Fruit fly (Drosophila melanogaster) whole organism, embryonic: Measurements from ENCODE around the gene CG11710.

ENCODE experiments used
- CG10321 ChIP-seq: fragments of 200-800 bp; sonication (Bioruptor generic); IDR thresholded peaks from 2 replicates; pipeline ENCODE4 v1.3.6; 2022; ENCODE audit warnings: missing biosample characterization, missing genetic modification characterization
- CG10462 ChIP-seq: fragments of 200-800 bp; sonication (Bioruptor generic); optimal IDR thresholded peaks from 2 replicates; lab custom pipeline; 2016; ENCODE audit warnings: missing biosample characterization, missing genetic modification characterization
- CG10979 ChIP-seq: fragments of 200-800 bp; sonication (Bioruptor generic); optimal IDR thresholded peaks from 2 replicates; lab custom pipeline; 2018; ENCODE audit warnings: missing biosample characterization, mild to moderate bottlenecking, missing genetic modification characterization, moderate library complexity
- CG12299 ChIP-seq: fragments of 200-800 bp; sonication (Bioruptor generic); optimal IDR thresholded peaks from 2 replicates; lab custom pipeline; 2018; ENCODE audit warnings: missing biosample characterization, mild to moderate bottlenecking, missing genetic modification characterization
- CG12659 ChIP-seq: fragments of 200-800 bp; sonication (Bioruptor generic); optimal IDR thresholded peaks from 3 replicates; lab custom pipeline; 2017; ENCODE audit warnings: mild to moderate bottlenecking, missing biosample characterization, missing genetic modification reagents, missing genetic modification characterization
- CG12744 ChIP-seq: fragments of 200-800 bp; sonication (Bioruptor generic); optimal IDR thresholded peaks from 2 replicates; lab custom pipeline; 2016; ENCODE audit warnings: missing biosample characterization, missing genetic modification characterization
- CG15073 ChIP-seq: fragments of 200-800 bp; sonication (Bioruptor generic); optimal IDR thresholded peaks from 2 replicates; lab custom pipeline; 2016; ENCODE audit warnings: missing biosample characterization, missing genetic modification characterization
- CG17361 ChIP-seq: fragments of 200-800 bp; sonication (Bioruptor generic); IDR thresholded peaks from 3 replicates; pipeline ENCODE4 v1.3.6; 2022; ENCODE audit warnings: missing biosample characterization, missing genetic modification characterization
- CG3065 ChIP-seq: fragments of 200-800 bp; sonication (Bioruptor generic); optimal IDR thresholded peaks from 2 replicates; lab custom pipeline; 2016; ENCODE audit warnings: missing biosample characterization, missing genetic modification characterization
- CG31224 ChIP-seq: fragments of 200-800 bp; sonication (Bioruptor generic); IDR thresholded peaks from 2 replicates; pipeline ENCODE4 v1.3.6; 2022; ENCODE audit warnings: missing biosample characterization, missing genetic modification characterization
- CG3847 ChIP-seq: fragments of 200-800 bp; sonication (Bioruptor generic); IDR thresholded peaks from 2 replicates; pipeline ENCODE4 v1.3.6; 2022; ENCODE audit warnings: missing biosample characterization, missing genetic modification characterization
- CG6854 ChIP-seq: fragments of 200-800 bp; sonication (Bioruptor generic); optimal IDR thresholded peaks from 3 replicates; lab custom pipeline; 2017; ENCODE audit warnings: missing biosample characterization, mild to moderate bottlenecking, missing genetic modification characterization
- CG7928 ChIP-seq: fragments of 200-800 bp; sonication (Bioruptor generic); optimal IDR thresholded peaks from 2 replicates; lab custom pipeline; 2017; ENCODE audit warnings: missing biosample characterization, mild to moderate bottlenecking, missing genetic modification characterization
- CG8290 ChIP-seq, 3 experiments: fragments of 200-800 bp; sonication (Bioruptor generic); optimal IDR thresholded peaks; 2 replicates each; lab custom pipeline; 2016 to 2019; ENCODE audit warnings: missing biosample characterization in 3 of 3, missing genetic modification characterization in 3 of 3, mild to moderate bottlenecking in 2 of 3, moderate library complexity in 1 of 3
- CG9437 ChIP-seq: fragments of 200-800 bp; sonication (Bioruptor generic); optimal IDR thresholded peaks from 2 replicates; lab custom pipeline; 2018; ENCODE audit warnings: missing biosample characterization, mild to moderate bottlenecking, missing genetic modification characterization
- CG9609 ChIP-seq: fragments of 200-800 bp; sonication (Bioruptor generic); optimal IDR thresholded peaks from 3 replicates; lab custom pipeline; 2016; ENCODE audit warnings: missing biosample characterization, missing genetic modification characterization
- Dbx ChIP-seq: fragments of 200-800 bp; sonication (Bioruptor generic); IDR thresholded peaks from 3 replicates; pipeline ENCODE4 v1.3.6; 2022; ENCODE audit warnings: missing biosample characterization, missing genetic modification characterization
- Doc2 ChIP-seq: fragments of 200-800 bp; sonication (Bioruptor generic); IDR thresholded peaks from 2 replicates; pipeline ENCODE4 v1.3.6; 2022; ENCODE audit warnings: missing biosample characterization, missing genetic modification characterization
- Elba2 ChIP-seq: fragments of 200-800 bp; sonication (Bioruptor generic); optimal IDR thresholded peaks from 3 replicates; lab custom pipeline; 2016; ENCODE audit warnings: missing biosample characterization, missing genetic modification characterization
- Gug ChIP-seq: fragments of 200-800 bp; sonication (Bioruptor generic); IDR thresholded peaks from 4 replicates; pipeline ENCODE4 v1.3.6; 2022; ENCODE audit warnings: missing biosample characterization, missing genetic modification characterization
- Hey ChIP-seq: fragments of 200-800 bp; sonication (Bioruptor generic); optimal IDR thresholded peaks from 3 replicates; lab custom pipeline; 2018; ENCODE audit warnings: missing biosample characterization, mild to moderate bottlenecking, missing genetic modification characterization
- Hr3 ChIP-seq: fragments of 200-800 bp; sonication (Bioruptor generic); optimal IDR thresholded peaks from 3 replicates; lab custom pipeline; 2016; ENCODE audit warnings: missing biosample characterization, missing genetic modification characterization
- Side ChIP-seq: fragments of 200-800 bp; sonication (Bioruptor generic); optimal IDR thresholded peaks from 2 replicates; lab custom pipeline; 2016; ENCODE audit warnings: missing biosample characterization, missing genetic modification characterization
- Taf1 ChIP-seq: fragments of 200-800 bp; sonication (Bioruptor generic); IDR thresholded peaks from 2 replicates; pipeline ENCODE4 v1.3.6; 2022; ENCODE audit warnings: missing biosample characterization, missing genetic modification characterization
- abd-A ChIP-seq: fragments of 200-800 bp; sonication (Bioruptor generic); optimal IDR thresholded peaks from 3 replicates; lab custom pipeline; 2019; ENCODE audit warnings: missing biosample characterization, mild to moderate bottlenecking, missing genetic modification characterization, moderate library complexity
- amos ChIP-seq: fragments of 200-800 bp; sonication (Bioruptor generic); IDR thresholded peaks from 2 replicates; pipeline ENCODE4 v1.3.6; 2022; ENCODE audit warnings: missing biosample characterization, missing genetic modification characterization; ENCODE audit not compliant: partially characterized antibody
- cg ChIP-seq: fragments of 200-800 bp; sonication (Bioruptor generic); optimal IDR thresholded peaks from 3 replicates; lab custom pipeline; 2019; ENCODE audit warnings: missing biosample characterization, mild to moderate bottlenecking, missing genetic modification characterization, moderate library complexity
- croc ChIP-seq: fragments of 200-800 bp; sonication (Bioruptor generic); conservative IDR thresholded peaks from 3 replicates; pipeline ENCODE4 v1.3.6; 2022; ENCODE audit warnings: missing biosample characterization, missing genetic modification characterization
- dmrt99B ChIP-seq: fragments of 200-800 bp; sonication (Bioruptor generic); optimal IDR thresholded peaks from 2 replicates; lab custom pipeline; 2018; ENCODE audit warnings: missing biosample characterization, mild to moderate bottlenecking, missing genetic modification characterization, moderate library complexity
- dpn ChIP-seq, 2 experiments: fragments of 200-800 bp; sonication (Bioruptor generic); optimal IDR thresholded peaks; 3 replicates each; lab custom pipeline; 2016; ENCODE audit warnings: missing biosample characterization in 2 of 2, missing genetic modification characterization in 2 of 2
- emc ChIP-seq: fragments of 200-800 bp; sonication (Bioruptor generic); optimal IDR thresholded peaks from 2 replicates; lab custom pipeline; 2016; ENCODE audit warnings: missing biosample characterization, missing genetic modification characterization
- en ChIP-seq: fragments of 200-800 bp; sonication (Bioruptor generic); optimal IDR thresholded peaks from 2 replicates; lab custom pipeline; 2016; ENCODE audit warnings: missing biosample characterization, missing genetic modification characterization
- eve ChIP-seq, 2 experiments: fragments of >200 bp; optimal IDR thresholded peaks; 2 replicates each; lab custom pipeline; 2017; ENCODE audit warnings: missing biosample characterization in 2 of 2, missing genetic modification characterization in 2 of 2
- eyg ChIP-seq: fragments of 200-800 bp; sonication (Bioruptor generic); optimal IDR thresholded peaks from 3 replicates; lab custom pipeline; 2016; ENCODE audit warnings: missing biosample characterization, missing genetic modification characterization
- fd96Cb ChIP-seq: fragments of 200-800 bp; sonication (Bioruptor generic); optimal IDR thresholded peaks from 2 replicates; lab custom pipeline; 2018; ENCODE audit warnings: missing biosample characterization, mild to moderate bottlenecking, missing genetic modification characterization, moderate library complexity
- gcm ChIP-seq: fragments of 200-800 bp; sonication (Bioruptor generic); optimal IDR thresholded peaks from 2 replicates; lab custom pipeline; 2019; ENCODE audit warnings: missing biosample characterization, mild to moderate bottlenecking, missing genetic modification characterization, moderate library complexity
- gcm2 ChIP-seq: fragments of 200-800 bp; sonication (Bioruptor generic); optimal IDR thresholded peaks from 2 replicates; lab custom pipeline; 2016; ENCODE audit warnings: missing biosample characterization, missing genetic modification characterization
- her ChIP-seq: fragments of 200-800 bp; sonication (Bioruptor generic); optimal IDR thresholded peaks from 2 replicates; lab custom pipeline; 2016; ENCODE audit warnings: missing biosample characterization, missing genetic modification characterization
- knrl ChIP-seq: fragments of 200-800 bp; sonication (Bioruptor generic); IDR thresholded peaks from 3 replicates; pipeline ENCODE4 v1.3.6; 2022; ENCODE audit warnings: missing biosample characterization, missing genetic modification characterization; ENCODE audit not compliant: partially characterized antibody
- oc ChIP-seq: fragments of 200-800 bp; sonication (Bioruptor generic); optimal IDR thresholded peaks from 2 replicates; lab custom pipeline; 2018; ENCODE audit warnings: missing biosample characterization, mild to moderate bottlenecking, missing genetic modification characterization, moderate library complexity
- psq ChIP-seq: fragments of 200-800 bp; sonication (Bioruptor generic); optimal IDR thresholded peaks from 2 replicates; lab custom pipeline; 2017; ENCODE audit warnings: missing biosample characterization, missing genetic modification characterization
- row ChIP-seq: fragments of 200-800 bp; sonication (Bioruptor generic); IDR thresholded peaks from 3 replicates; pipeline ENCODE4 v1.3.6; 2022; ENCODE audit warnings: missing biosample characterization, missing genetic modification characterization
- schlank ChIP-seq: fragments of 200-800 bp; sonication (Bioruptor generic); optimal IDR thresholded peaks from 2 replicates; lab custom pipeline; 2018; ENCODE audit warnings: missing biosample characterization, mild to moderate bottlenecking, missing genetic modification characterization
- sisA ChIP-seq: fragments of 200-800 bp; sonication (Bioruptor generic); IDR thresholded peaks from 2 replicates; pipeline ENCODE4 v1.3.6; 2022; ENCODE audit warnings: missing biosample characterization, missing genetic modification characterization
- slbo ChIP-seq: fragments of 200-800 bp; sonication (Bioruptor generic); IDR thresholded peaks from 2 replicates; pipeline ENCODE4 v1.3.6; 2022; ENCODE audit warnings: missing biosample characterization, missing genetic modification characterization
- ssp ChIP-seq: fragments of 200-800 bp; sonication (Bioruptor generic); IDR thresholded peaks from 2 replicates; pipeline ENCODE4 v1.3.6; 2022; ENCODE audit warnings: missing biosample characterization, missing genetic modification characterization
- tin ChIP-seq: fragments of 200-800 bp; sonication (Bioruptor generic); optimal IDR thresholded peaks from 3 replicates; lab custom pipeline; 2016; ENCODE audit warnings: missing biosample characterization, missing genetic modification characterization
- tll ChIP-seq, 2 experiments: fragments of 200-800 bp in 1 of 2; fragments of >200 bp in 1 of 2; sonication (Bioruptor generic) in 1 of 2; optimal IDR thresholded peaks; 2 replicates each; lab custom pipeline; 2017 to 2019; ENCODE audit warnings: missing biosample characterization in 2 of 2, missing genetic modification characterization in 2 of 2, mild to moderate bottlenecking in 1 of 2, moderate library complexity in 1 of 2
- vvl ChIP-seq: fragments of 200-800 bp; sonication (Bioruptor generic); IDR thresholded peaks from 2 replicates; pipeline ENCODE4 v1.3.6; 2022; ENCODE audit warnings: missing biosample characterization, missing genetic modification characterization
- wor ChIP-seq: fragments of 200-800 bp; sonication (Bioruptor generic); IDR thresholded peaks from 2 replicates; pipeline ENCODE4 v1.3.6; 2022; ENCODE audit warnings: missing biosample characterization, missing genetic modification characterization
- zen2 ChIP-seq: fragments of 200-800 bp; sonication (Bioruptor generic); IDR thresholded peaks from 3 replicates; pipeline ENCODE4 v1.3.6; 2022; ENCODE audit warnings: missing biosample characterization, missing genetic modification characterization; ENCODE audit not compliant: partially characterized antibody

Gene CG11710

DNA sequence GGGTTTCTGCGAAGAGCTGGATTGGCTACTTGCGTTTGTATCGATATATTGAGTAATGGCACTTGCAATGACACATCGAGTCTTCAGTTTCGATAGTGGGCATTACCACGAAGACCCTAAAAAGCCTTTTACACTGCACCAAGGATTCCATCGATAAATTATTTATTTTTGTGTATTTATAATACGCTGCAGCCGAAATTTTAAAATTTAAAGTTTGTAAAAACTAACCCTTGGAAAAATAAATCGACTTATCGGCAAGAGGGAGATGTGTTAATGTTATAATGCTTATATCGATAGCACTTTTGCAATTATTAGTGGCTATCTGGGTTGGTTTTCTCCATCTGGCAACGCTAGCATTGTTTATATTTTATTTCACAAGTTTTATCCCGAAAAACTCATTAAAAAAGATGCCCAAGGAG is 5.7 kb downstream of the CG11710 start, which contains the start of the genes Pp4-19C and cactin (continued):
- no peak for TF ChIP-seq Hey (tag; lab: Kevin White, UChicago)
- no peak for TF ChIP-seq CG15073 (GFP tag; lab: Kevin White, UChicago)
- TF ChIP-seq abd-A (tag; lab: Kevin White, UChicago) = no peak
- TF ChIP-seq CG3847 (GFP tag; lab: Robert Waterston, UW) = peak; percentile 15; the same call in 1 of the 2 replicates
- no peak for TF ChIP-seq croc (GFP tag; lab: Robert Waterston, UW)
- peak; percentile 93 for TF ChIP-seq knrl (GFP tag; lab: Robert Waterston, UW)
- peak; percentile 55 for TF ChIP-seq slbo (GFP tag; lab: Robert Waterston, UW)
- no peak for TF ChIP-seq CG7928 (GFP tag; lab: Kevin White, UChicago)
- no peak for TF ChIP-seq her (GFP tag; lab: Kevin White, UChicago)
- TF ChIP-seq vvl = 0 out of 2 replicates have a peak, but pooled peaks have one; percentile 23
- TF ChIP-seq CG10462 (GFP tag; lab: Kevin White, UChicago) = no peak
- no peak for TF ChIP-seq Dbx (GFP tag; lab: Robert Waterston, UW)
- no peak for TF ChIP-seq Side
- TF ChIP-seq CG12659 (GFP tag; lab: Kevin White, UChicago) = peak; percentile 29
- TF ChIP-seq dmrt99B (tag; lab: Kevin White, UChicago) = no peak
- TF ChIP-seq CG9437 (GFP tag; lab: Kevin White, UChicago) = no peak
- TF ChIP-seq Elba2 = peak; percentile 30
- TF ChIP-seq CG17361 (GFP tag; lab: Robert Waterston, UW) = 0 out of 3 replicates have a peak, but pooled peaks have one; percentile 30
- no peak for TF ChIP-seq fd96Cb (tag; lab: Kevin White, UChicago)
- TF ChIP-seq Hr3 (GFP tag; lab: Kevin White, UChicago) = no peak
- no peak for TF ChIP-seq CG12299 (tag; lab: Kevin White, UChicago)
- TF ChIP-seq tin (GFP tag; lab: Kevin White, UChicago) = no peak
- TF ChIP-seq CG31224 (GFP tag; lab: Robert Waterston, UW) = no peak
- TF ChIP-seq Taf1 (GFP tag; lab: Robert Waterston, UW) = no peak
- TF ChIP-seq CG9609 (GFP tag; lab: Kevin White, UChicago) = no peak
- TF ChIP-seq gcm (GFP tag; lab: Kevin White, UChicago) = no peak
- TF ChIP-seq cg (GFP tag; lab: Kevin White, UChicago) = peak; percentile 49
- TF ChIP-seq gcm2 (GFP tag; lab: Kevin White, UChicago) = no peak
- TF ChIP-seq tll (GFP tag; optimal IDR thresholded peaks at IDR 0.05; lab: Kevin White, UChicago) = no peak
- TF ChIP-seq dpn (GFP tag; optimal IDR thresholded peaks at IDR 0.05; lab: Kevin White, UChicago) = no peak
- no peak for TF ChIP-seq CG6854 (GFP tag; lab: Kevin White, UChicago)
- TF ChIP-seq CG8290 (GFP tag; optimal IDR thresholded peaks at IDR 0.05; lab: Kevin White, UChicago) = no peak
- TF ChIP-seq CG8290 (tag; optimal IDR thresholded peaks at IDR 0.05; lab: Kevin White, UChicago) = no peak
- peak; percentile 88 for TF ChIP-seq ssp (GFP tag; lab: Robert Waterston, UW)
- no peak for TF ChIP-seq CG3065 (GFP tag; lab: Kevin White, UChicago)
- no peak for TF ChIP-seq CG10321
- TF ChIP-seq Gug (GFP tag; lab: Robert Waterston, UW) = peak; percentile 13; the same call in 1 of the 4 replicates
- TF ChIP-seq CG12744 (GFP tag; lab: Kevin White, UChicago) = no peak
- TF ChIP-seq row (GFP tag; lab: Robert Waterston, UW) = peak; percentile 72
- TF ChIP-seq oc (tag; lab: Kevin White, UChicago) = no peak
- TF ChIP-seq amos (GFP tag; lab: Robert Waterston, UW) = peak; percentile 80
- no peak for TF ChIP-seq eve (GFP tag; optimal IDR thresholded peaks at IDR 0.05; lab: Kevin White, UChicago)
- no peak for TF ChIP-seq psq
- no peak for TF ChIP-seq en (GFP tag; lab: Kevin White, UChicago)
- no peak for TF ChIP-seq wor (GFP tag; lab: Robert Waterston, UW)
- TF ChIP-seq CG10979 = no peak
- 0 out of 2 replicates have a peak, but pooled peaks have one; percentile 25 for TF ChIP-seq sisA (GFP tag; lab: Robert Waterston, UW)
- no peak for TF ChIP-seq emc
- TF ChIP-seq schlank (tag; lab: Kevin White, UChicago) = no peak
- no peak for TF ChIP-seq eyg
- no peak for TF ChIP-seq Doc2 (GFP tag; lab: Robert Waterston, UW)
- TF ChIP-seq zen2 (GFP tag; lab: Robert Waterston, UW) = peak; percentile 82
